Fruit fly (Drosophila melanogaster) S2 (cell line): ENCODE results near the gene CG13458.

Experiments
- CG8478 ChIP-seq: fragments of >200 bp; optimal IDR thresholded peaks from 2 replicates; lab custom pipeline; 2018
- CTCF ChIP-seq, 2 experiments: fragments of >200 bp; optimal IDR thresholded peaks; 2 replicates each; lab custom pipeline; 2018

DNA sequence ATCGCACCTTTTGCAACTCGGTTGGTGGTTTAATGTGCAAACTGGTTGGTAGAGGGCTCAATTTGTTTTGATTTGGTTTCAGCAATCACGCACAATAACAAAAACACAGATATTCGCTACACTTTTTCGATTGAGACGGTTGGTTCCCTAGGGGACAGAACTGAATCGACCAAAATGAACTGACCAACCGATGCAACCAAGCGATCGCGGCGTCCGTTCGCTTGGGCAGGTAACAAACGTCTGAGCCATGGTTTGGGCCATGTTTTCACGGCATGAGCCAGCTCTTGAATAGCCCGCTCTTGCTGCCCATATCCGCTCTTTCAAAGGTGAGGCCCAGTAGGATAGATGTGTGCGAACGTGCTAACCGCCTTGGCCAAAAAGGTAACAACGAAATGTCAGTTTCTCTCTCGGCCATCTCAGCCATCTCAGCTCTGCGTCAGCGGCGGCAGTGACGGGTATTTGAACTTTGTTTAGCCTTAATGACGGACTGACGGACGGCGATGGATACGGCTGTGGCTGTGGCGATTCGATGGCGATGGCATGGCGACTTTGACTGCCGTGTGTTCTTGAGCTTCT lies 11.8 kb downstream of the CG13458 start, which contains the start of gene CG16959:
- no peak for TF ChIP-seq CTCF (optimal IDR thresholded peaks at IDR 0.05; lab: Kevin White, UChicago)
- no peak for TF ChIP-seq CG8478
